Worm (Caenorhabditis elegans): ENCODE data around the gene C39B5.10.

DNA sequence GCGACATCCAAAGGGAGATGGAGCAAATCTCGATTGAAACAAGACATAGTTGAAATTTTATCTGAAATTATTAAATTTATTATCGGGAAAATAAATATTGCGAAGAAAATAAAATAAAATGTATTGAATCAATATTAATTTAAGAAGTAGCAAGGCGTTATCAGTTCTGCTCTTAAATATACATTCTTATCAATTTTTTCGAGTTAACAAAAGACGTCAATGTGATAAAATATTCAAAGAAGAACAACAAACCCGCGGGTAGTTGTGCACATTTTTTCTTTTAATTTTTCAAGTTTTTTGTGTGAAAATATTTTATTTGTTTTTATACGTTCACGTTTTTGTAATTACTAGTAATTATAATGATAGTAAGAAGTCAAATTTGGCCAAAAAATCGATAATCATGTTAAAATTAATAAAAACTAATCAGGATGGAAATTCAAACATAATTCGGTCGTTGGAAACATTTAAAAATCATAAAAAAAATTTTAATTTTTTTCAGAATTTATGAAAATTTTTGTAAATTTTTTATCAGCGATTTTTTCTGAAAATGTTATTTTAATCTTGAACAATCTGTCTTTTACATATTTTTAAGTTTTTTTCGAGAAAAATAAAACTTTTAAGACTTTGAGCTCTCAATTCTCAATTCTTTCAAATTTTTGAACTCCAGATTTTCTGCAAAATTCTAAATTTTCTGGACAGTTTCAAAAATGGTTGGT is 26.7 kb upstream of the C39B5.10 start, which contains the start of gene fbxa-9:
- TF ChIP-seq cog-1 (tag; optimal IDR thresholded peaks at IDR 0.05) (no peak), klf-2 (GFP tag; conservative IDR thresholded peaks at IDR 0.05) (no peak), flt-1 (GFP tag; IDR thresholded peaks at IDR 0.05) (no peak)

Data from whole organism, midembryonic.